Fruit fly (Drosophila melanogaster) whole organism, wandering third instar larva: ENCODE measurements around the gene CG16790.

ENCODE experiments used
- Mio ChIP-seq: sonication (Bioruptor generic); optimal IDR thresholded peaks from 2 replicates; lab custom pipeline; 2016; ENCODE audit warnings: missing biosample characterization, missing genetic modification characterization
- Vsx2 ChIP-seq: fragments of 200-300, 225-300 bp; sonication (Bioruptor generic); optimal IDR thresholded peaks from 2 replicates; lab custom pipeline; 2018; ENCODE audit warnings: missing biosample characterization, missing genetic modification characterization; ENCODE audit not compliant: partially characterized antibody

DNA sequence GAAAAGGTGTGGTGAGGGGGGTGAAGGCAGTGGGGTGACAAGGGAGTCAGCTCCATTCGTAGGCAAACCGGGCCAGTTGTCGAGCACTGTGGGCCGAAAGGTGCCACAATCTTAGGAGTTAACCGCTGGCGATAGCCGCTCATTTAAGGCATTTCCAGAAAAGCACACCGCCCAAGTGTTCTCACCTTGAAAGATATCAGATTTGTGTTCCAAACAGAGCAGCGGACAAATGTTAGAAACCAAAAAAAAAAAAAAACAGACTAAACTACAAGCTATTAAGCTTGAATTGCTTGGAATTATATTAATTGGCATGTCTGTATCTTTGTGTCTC is 24.2 kb upstream of the CG16790 start:
- no peak for TF ChIP-seq Vsx2 (GFP tag; lab: Kevin White, UChicago)
- no peak for TF ChIP-seq Mio (GFP tag; lab: Kevin White, UChicago)
